Fruit fly (Drosophila melanogaster) whole organism, embryonic: ENCODE measurements around the gene RhoBTB.
A peak's percentile ranks its signal among the peaks of the same experiment; 100 is the strongest.

Source experiments
- Abd-B ChIP-seq: fragments of 200-800 bp; sonication (Bioruptor generic); optimal IDR thresholded peaks from 2 replicates; lab custom pipeline; 2018; ENCODE audit warnings: missing biosample characterization, mild to moderate bottlenecking, missing genetic modification characterization, moderate library complexity
- Adf1 ChIP-seq: fragments of 200-800 bp; sonication (Bioruptor generic); IDR thresholded peaks from 2 replicates; pipeline ENCODE4 v1.3.6; 2022; ENCODE audit warnings: missing biosample characterization, missing genetic modification characterization
- CG10147 ChIP-seq: fragments of 200-800 bp; sonication (Bioruptor generic); optimal IDR thresholded peaks from 2 replicates; lab custom pipeline; 2019; ENCODE audit warnings: missing biosample characterization, mild to moderate bottlenecking, missing genetic modification characterization, moderate library complexity
- CG11247 ChIP-seq: fragments of 200-800 bp; sonication (Bioruptor generic); IDR thresholded peaks from 2 replicates; pipeline ENCODE4 v1.3.6; 2022; ENCODE audit warnings: missing biosample characterization, missing genetic modification characterization
- CG12769 ChIP-seq: fragments of 200-800 bp; sonication (Bioruptor generic); optimal IDR thresholded peaks from 2 replicates; lab custom pipeline; 2019; ENCODE audit warnings: missing biosample characterization, mild to moderate bottlenecking, missing genetic modification characterization, moderate library complexity
- CG13894 ChIP-seq: fragments of 200-800 bp; sonication (Bioruptor generic); optimal IDR thresholded peaks from 3 replicates; lab custom pipeline; 2018; ENCODE audit warnings: missing biosample characterization, mild to moderate bottlenecking, missing genetic modification characterization, moderate library complexity
- CG14860 ChIP-seq: fragments of 200-800 bp; sonication (Bioruptor generic); IDR thresholded peaks from 3 replicates; pipeline ENCODE4 v1.3.6; 2022; ENCODE audit warnings: missing biosample characterization, missing genetic modification characterization; ENCODE audit not compliant: partially characterized antibody
- CG17361 ChIP-seq: fragments of 200-800 bp; sonication (Bioruptor generic); IDR thresholded peaks from 3 replicates; pipeline ENCODE4 v1.3.6; 2022; ENCODE audit warnings: missing biosample characterization, missing genetic modification characterization
- CG17568 ChIP-seq: fragments of 200-800 bp; sonication (Bioruptor generic); optimal IDR thresholded peaks from 2 replicates; lab custom pipeline; 2018; ENCODE audit warnings: missing biosample characterization, mild to moderate bottlenecking, missing genetic modification characterization, moderate library complexity
- CG17802 ChIP-seq: fragments of 200-800 bp; sonication (Bioruptor generic); optimal IDR thresholded peaks from 2 replicates; lab custom pipeline; 2018; ENCODE audit warnings: missing biosample characterization, mild to moderate bottlenecking, missing genetic modification characterization, moderate library complexity
- CG17829 ChIP-seq: fragments of 200-800 bp; optimal IDR thresholded peaks from 2 replicates; lab custom pipeline; 2019; ENCODE audit warnings: missing biosample characterization, mild to moderate bottlenecking, missing genetic modification characterization, moderate library complexity
- CG18599 ChIP-seq: fragments of 200-800 bp; sonication (Bioruptor generic); optimal IDR thresholded peaks from 3 replicates; lab custom pipeline; 2017; ENCODE audit warnings: missing biosample characterization, missing genetic modification characterization, mild to moderate bottlenecking, moderate library complexity, missing genetic modification reagents
- CG3838 ChIP-seq: fragments of 200-800 bp; sonication (Bioruptor generic); optimal IDR thresholded peaks from 3 replicates; lab custom pipeline; 2016; ENCODE audit warnings: missing biosample characterization, missing genetic modification characterization
- CG4707 ChIP-seq: fragments of 200-800 bp; sonication (Bioruptor generic); optimal IDR thresholded peaks from 2 replicates; lab custom pipeline; 2018; ENCODE audit warnings: missing biosample characterization, mild to moderate bottlenecking, missing genetic modification characterization, moderate library complexity
- CG5180 ChIP-seq: fragments of 200-800 bp; sonication (Bioruptor generic); optimal IDR thresholded peaks from 3 replicates; lab custom pipeline; 2017; ENCODE audit warnings: missing biosample characterization, missing genetic modification characterization, mild to moderate bottlenecking, moderate library complexity, missing genetic modification reagents
- CG8359 ChIP-seq: fragments of 200-800 bp; sonication (Bioruptor generic); optimal IDR thresholded peaks from 2 replicates; lab custom pipeline; 2017; ENCODE audit warnings: missing biosample characterization, mild to moderate bottlenecking, missing genetic modification characterization, borderline replicate concordance
- CrebB ChIP-seq: fragments of 200-800 bp; sonication (Bioruptor generic); optimal IDR thresholded peaks from 3 replicates; lab custom pipeline; 2018; ENCODE audit warnings: missing biosample characterization, mild to moderate bottlenecking, missing genetic modification characterization
- Dip3 ChIP-seq: fragments of 200-800 bp; sonication (Bioruptor generic); optimal IDR thresholded peaks from 3 replicates; lab custom pipeline; 2016; ENCODE audit warnings: missing biosample characterization, missing genetic modification characterization
- E2f2 ChIP-seq: fragments of 200-800 bp; sonication (Bioruptor generic); IDR thresholded peaks from 2 replicates; pipeline ENCODE4 v1.3.6; 2022; ENCODE audit warnings: missing biosample characterization, missing genetic modification characterization
- Fer1 ChIP-seq: fragments of 200-800 bp; sonication (Bioruptor generic); optimal IDR thresholded peaks from 2 replicates; lab custom pipeline; 2017; ENCODE audit warnings: missing biosample characterization, mild to moderate bottlenecking, missing genetic modification characterization
- Kr ChIP-seq: fragments of 200-800 bp; sonication (Bioruptor generic); optimal IDR thresholded peaks from 2 replicates; lab custom pipeline; 2017; ENCODE audit warnings: missing biosample characterization, mild to moderate bottlenecking, missing genetic modification characterization
- Lhr ChIP-seq: fragments of 200-800 bp; sonication (Bioruptor generic); optimal IDR thresholded peaks from 3 replicates; lab custom pipeline; 2017; ENCODE audit warnings: mild to moderate bottlenecking, missing biosample characterization, missing genetic modification reagents, missing genetic modification characterization
- Myb ChIP-seq: fragments of 200-800 bp; sonication (Bioruptor generic); optimal IDR thresholded peaks from 2 replicates; lab custom pipeline; 2016; ENCODE audit warnings: missing biosample characterization, missing genetic modification characterization
- NC2β ChIP-seq: fragments of 200-800 bp; sonication (Bioruptor generic); optimal IDR thresholded peaks from 2 replicates; lab custom pipeline; 2016; ENCODE audit warnings: missing biosample characterization, missing genetic modification characterization
- Vsx1 ChIP-seq: fragments of 200-800 bp; sonication (Bioruptor generic); optimal IDR thresholded peaks from 2 replicates; lab custom pipeline; 2017; ENCODE audit warnings: missing biosample characterization, mild to moderate bottlenecking, missing genetic modification characterization, missing genetic modification reagents
- chn ChIP-seq: fragments of 200-800 bp; sonication (Bioruptor generic); optimal IDR thresholded peaks from 2 replicates; lab custom pipeline; 2016; ENCODE audit warnings: missing biosample characterization, missing genetic modification characterization
- crc ChIP-seq: fragments of 200-800 bp; sonication (Bioruptor generic); optimal IDR thresholded peaks from 2 replicates; lab custom pipeline; 2016; ENCODE audit warnings: missing biosample characterization, missing genetic modification characterization
- dati ChIP-seq: fragments of 200-800 bp; sonication (Bioruptor generic); IDR thresholded peaks from 2 replicates; pipeline ENCODE4 v1.3.6; 2022; ENCODE audit warnings: missing biosample characterization, missing genetic modification characterization
- exex ChIP-seq: fragments of 200-800 bp; sonication (Bioruptor generic); optimal IDR thresholded peaks from 4 replicates; lab custom pipeline; 2018; ENCODE audit warnings: missing biosample characterization, mild to moderate bottlenecking, missing genetic modification characterization, moderate library complexity
- gcm ChIP-seq: fragments of 200-800 bp; sonication (Bioruptor generic); optimal IDR thresholded peaks from 2 replicates; lab custom pipeline; 2019; ENCODE audit warnings: missing biosample characterization, mild to moderate bottlenecking, missing genetic modification characterization, moderate library complexity
- grn ChIP-seq: fragments of 200-800 bp; sonication (Bioruptor generic); optimal IDR thresholded peaks from 3 replicates; lab custom pipeline; 2017; ENCODE audit warnings: missing biosample characterization, missing genetic modification characterization
- gsb-n ChIP-seq: fragments of 200-800 bp; sonication (Bioruptor generic); optimal IDR thresholded peaks from 3 replicates; lab custom pipeline; 2018; ENCODE audit warnings: missing biosample characterization, mild to moderate bottlenecking, missing genetic modification characterization
- gt ChIP-seq: fragments of 200-800 bp; sonication (Bioruptor generic); IDR thresholded peaks from 2 replicates; pipeline ENCODE4 v1.3.6; 2022; ENCODE audit warnings: missing biosample characterization, missing genetic modification characterization
- hkb ChIP-seq, 2 experiments: fragments of 200-800 bp in 1 of 2; fragments of >200 bp in 1 of 2; sonication (Bioruptor generic) in 1 of 2; IDR thresholded peaks in 1 of 2; optimal IDR thresholded peaks in 1 of 2; 2 replicates each; pipeline versions ENCODE4 v1.3.6 to Lab custom; 2017 to 2022; ENCODE audit warnings: missing biosample characterization in 1 of 2, missing genetic modification characterization in 1 of 2
- kay ChIP-seq: fragments of 200-800 bp; sonication (Bioruptor generic); optimal IDR thresholded peaks from 2 replicates; lab custom pipeline; 2016; ENCODE audit warnings: missing biosample characterization, missing genetic modification characterization
- lbe ChIP-seq: fragments of 200-800 bp; sonication (Bioruptor generic); optimal IDR thresholded peaks from 2 replicates; lab custom pipeline; 2016; ENCODE audit warnings: missing biosample characterization, mild to moderate bottlenecking, missing genetic modification characterization
- mirr ChIP-seq: fragments of 200-800 bp; sonication (Bioruptor generic); optimal IDR thresholded peaks from 3 replicates; lab custom pipeline; 2018; ENCODE audit warnings: missing biosample characterization, mild to moderate bottlenecking, missing genetic modification characterization
- pb ChIP-seq: fragments of 200-800 bp; sonication (Bioruptor generic); optimal IDR thresholded peaks from 3 replicates; lab custom pipeline; 2016; ENCODE audit warnings: missing biosample characterization, missing genetic modification characterization
- pnt ChIP-seq: fragments of 200-800 bp; sonication (Bioruptor generic); optimal IDR thresholded peaks from 3 replicates; lab custom pipeline; 2016; ENCODE audit warnings: missing biosample characterization, missing genetic modification characterization
- pum ChIP-seq: fragments of 200-800 bp; sonication (Bioruptor generic); optimal IDR thresholded peaks from 2 replicates; lab custom pipeline; 2016; ENCODE audit warnings: missing biosample characterization, missing genetic modification characterization
- rib ChIP-seq: fragments of 200-800 bp; sonication (Bioruptor generic); IDR thresholded peaks from 2 replicates; pipeline ENCODE4 v1.3.6; 2022; ENCODE audit warnings: missing biosample characterization, missing genetic modification characterization
- sc ChIP-seq, 3 experiments: fragments of >200 bp in 2 of 3; fragments of 200-800 bp in 1 of 3; sonication (Bioruptor generic) in 1 of 3; optimal IDR thresholded peaks; 2 replicates in 2 of 3; 3 replicates in 1 of 3; lab custom pipeline; 2017; ENCODE audit warnings: mild to moderate bottlenecking in 1 of 3, missing biosample characterization in 1 of 3, missing genetic modification characterization in 1 of 3, missing genetic modification reagents in 1 of 3
- slou ChIP-seq: fragments of 200-800 bp; sonication (Bioruptor generic); optimal IDR thresholded peaks from 3 replicates; lab custom pipeline; 2016; ENCODE audit warnings: missing biosample characterization, missing genetic modification characterization
- tio ChIP-seq: fragments of 200-800 bp; sonication (Bioruptor generic); optimal IDR thresholded peaks from 2 replicates; lab custom pipeline; 2017; ENCODE audit warnings: missing biosample characterization, missing genetic modification characterization, inconsistent platforms
- unc-4 ChIP-seq: fragments of 200-800 bp; sonication (Bioruptor generic); IDR thresholded peaks from 2 replicates; pipeline ENCODE4 v1.3.6; 2022; ENCODE audit warnings: missing biosample characterization, missing genetic modification characterization; ENCODE audit not compliant: partially characterized antibody
- vvl ChIP-seq: fragments of 200-800 bp; sonication (Bioruptor generic); IDR thresholded peaks from 2 replicates; pipeline ENCODE4 v1.3.6; 2022; ENCODE audit warnings: missing biosample characterization, missing genetic modification characterization
- wor ChIP-seq: fragments of 200-800 bp; sonication (Bioruptor generic); IDR thresholded peaks from 2 replicates; pipeline ENCODE4 v1.3.6; 2022; ENCODE audit warnings: missing biosample characterization, missing genetic modification characterization
- zen ChIP-seq: fragments of 200-800 bp; sonication (Bioruptor generic); optimal IDR thresholded peaks from 3 replicates; lab custom pipeline; 2018; ENCODE audit warnings: missing biosample characterization, mild to moderate bottlenecking, missing genetic modification characterization, moderate library complexity

Gene RhoBTB

dm6 chr3L:20385969-20386370 lies 9.9 kb downstream of the RhoBTB start (continued):
- TF ChIP-seq CG13894 (tag; lab: Kevin White, UChicago) = peak; percentile 45
- 0 out of 2 replicates have a peak, but pooled peaks have one; percentile 19 for TF ChIP-seq unc-4 (GFP tag; lab: Robert Waterston, UW)
- no peak for TF ChIP-seq CG17568
- no peak for TF ChIP-seq pum
- no peak for TF ChIP-seq CG4707 (GFP tag; lab: Kevin White, UChicago)
- no peak for TF ChIP-seq crc (GFP tag; lab: Kevin White, UChicago)
- TF ChIP-seq pnt (GFP tag; lab: Kevin White, UChicago) = no peak
- no peak for TF ChIP-seq chn (GFP tag; lab: Kevin White, UChicago)
- TF ChIP-seq CG3838 = no peak
- peak; percentile 74 for TF ChIP-seq vvl (GFP tag; lab: Robert Waterston, UW)
- no peak for TF ChIP-seq kay (GFP tag; lab: Kevin White, UChicago)
- TF ChIP-seq CG14860 (GFP tag; lab: Robert Waterston, UW) = no peak
- TF ChIP-seq CG11247 (GFP tag; lab: Robert Waterston, UW) = no peak
- no peak for TF ChIP-seq gcm
- peak; percentile 84 for TF ChIP-seq Adf1 (GFP tag; lab: Robert Waterston, UW)
- TF ChIP-seq Fer1 = no peak
- peak; percentile 81 for TF ChIP-seq CG12769
- no peak for TF ChIP-seq Kr
- peak; percentile 24 for TF ChIP-seq mirr (GFP tag; lab: Kevin White, UChicago)
- no peak for TF ChIP-seq NC2β (GFP tag; lab: Kevin White, UChicago)
- TF ChIP-seq pb (GFP tag; lab: Kevin White, UChicago) = no peak
- peak; percentile 17 for TF ChIP-seq CG10147
- TF ChIP-seq CG17361 (GFP tag; lab: Robert Waterston, UW) = no peak
- TF ChIP-seq Vsx1 (GFP tag; lab: Kevin White, UChicago) = no peak
- no peak for TF ChIP-seq slou
- TF ChIP-seq sc (optimal IDR thresholded peaks at IDR 0.05; lab: Kevin White, UChicago) = no peak
- no peak for TF ChIP-seq sc (GFP tag; optimal IDR thresholded peaks at IDR 0.05; lab: Kevin White, UChicago)
- peak; percentile 89 for TF ChIP-seq CG5180 (GFP tag; lab: Kevin White, UChicago)
- no peak for TF ChIP-seq Abd-B (GFP tag; lab: Kevin White, UChicago)
- TF ChIP-seq tio (GFP tag; lab: Kevin White, UChicago) = no peak
- no peak for TF ChIP-seq rib (GFP tag; lab: Robert Waterston, UW)

dm6 chr3L:20387038-20387842 lies 11.2 kb downstream of the RhoBTB start:
- TF ChIP-seq dati (GFP tag; lab: Robert Waterston, UW) (no peak), grn (GFP tag; lab: Kevin White, UChicago) (peak; percentile 59), CG17802 (no peak), unc-4 (GFP tag; lab: Robert Waterston, UW) (no peak), Myb (GFP tag; lab: Kevin White, UChicago) (no peak), hkb (optimal IDR thresholded peaks at IDR 0.05; lab: Kevin White, UChicago) (no peak), hkb (GFP tag; IDR thresholded peaks at IDR 0.05; lab: Robert Waterston, UW) (0 out of 2 replicates have a peak, but pooled peaks have one; percentile 14), CG8359 (GFP tag; lab: Kevin White, UChicago) (no peak), gt (no peak), CrebB (tag; lab: Kevin White, UChicago) (peak; percentile 13), exex (tag; lab: Kevin White, UChicago) (peak; percentile 77), CG18599 (peak; percentile 51), mirr (GFP tag; lab: Kevin White, UChicago) (peak; percentile 42), lbe (GFP tag; lab: Kevin White, UChicago) (peak; percentile 16), E2f2 (GFP tag; lab: Robert Waterston, UW) (0 out of 2 replicates have a peak, but pooled peaks have one; percentile 11), gsb-n (tag; lab: Kevin White, UChicago) (no peak), zen (tag; lab: Kevin White, UChicago) (no peak), CG17829 (tag; lab: Kevin White, UChicago) (no peak), Lhr (GFP tag; lab: Kevin White, UChicago) (no peak), wor (GFP tag; lab: Robert Waterston, UW) (no peak), Dip3 (GFP tag; lab: Kevin White, UChicago) (no peak), CG12769 (peak; percentile 3)
